Fruit fly (Drosophila melanogaster): ENCODE results near the gene Culd.
A peak's percentile ranks its signal among the peaks of the same experiment; 100 is the strongest.

Culd gene

DNA sequence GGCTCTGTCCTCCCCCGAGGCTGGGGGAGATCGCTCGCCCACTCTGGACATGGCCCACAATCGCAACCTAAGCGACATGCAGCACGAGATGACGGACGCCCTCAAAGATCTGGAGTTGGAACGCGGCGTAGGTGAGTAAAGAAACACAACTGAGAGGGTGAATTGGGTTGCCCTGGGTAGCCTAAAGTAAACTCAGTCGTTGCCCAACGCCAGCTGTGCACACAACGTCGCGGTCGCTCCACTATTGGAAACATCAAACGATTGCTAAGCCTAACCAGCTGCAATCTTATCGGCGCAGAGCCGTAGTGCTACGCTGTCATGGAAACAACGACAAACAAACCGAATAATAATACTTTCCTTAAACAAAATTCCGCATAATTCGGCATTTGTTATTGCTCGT, 8.8 kb downstream of the Culd start (continued):
- TF ChIP-seq CG12104 (GFP tag; optimal IDR thresholded peaks at IDR 0.05) (no peak), CG9817 (tag; optimal IDR thresholded peaks at IDR 0.05) (no peak), MESR4 (GFP tag; optimal IDR thresholded peaks at IDR 0.05) (no peak), cato (GFP tag; optimal IDR thresholded peaks at IDR 0.05; ENCODE audit: borderline replicate concordance) (no peak), Lim3 (GFP tag; IDR thresholded peaks at IDR 0.05) (no peak), dan (GFP tag; IDR thresholded peaks at IDR 0.05) (no peak), onecut (GFP tag; IDR thresholded peaks at IDR 0.05) (peak; percentile 40), GATAe (GFP tag; conservative IDR thresholded peaks at IDR 0.05) (no peak), ato (GFP tag; IDR thresholded peaks at IDR 0.05; ENCODE audit: partially characterized antibody) (no peak), CG1024 (GFP tag; IDR thresholded peaks at IDR 0.05) (peak; percentile 39; the same call in 1 of the 2 replicates), abd-A (tag; optimal IDR thresholded peaks at IDR 0.05) (no peak), nerfin-2 (GFP tag; IDR thresholded peaks at IDR 0.05; ENCODE audit: partially characterized antibody) (no peak), Atf-2 (GFP tag; optimal IDR thresholded peaks at IDR 0.05) (no peak), Sox100B (GFP tag; optimal IDR thresholded peaks at IDR 0.05) (no peak), Dref (GFP tag; IDR thresholded peaks at IDR 0.05) (no peak), CG15514 (GFP tag; optimal IDR thresholded peaks at IDR 0.05) (peak; percentile 64), D (optimal IDR thresholded peaks at IDR 0.05) (no peak), D (GFP tag; optimal IDR thresholded peaks at IDR 0.05) (no peak), CG9797 (GFP tag; optimal IDR thresholded peaks at IDR 0.05) (no peak), CG15479 (GFP tag; optimal IDR thresholded peaks at IDR 0.05) (no peak), tna (GFP tag; IDR thresholded peaks at IDR 0.05; ENCODE audit: partially characterized antibody) (no peak), eve (GFP tag; optimal IDR thresholded peaks at IDR 0.05) (no peak), fd64A (GFP tag; optimal IDR thresholded peaks at IDR 0.05) (peak; percentile 47), CG7556 (GFP tag; optimal IDR thresholded peaks at IDR 0.05) (no peak), CG13287 (GFP tag; IDR thresholded peaks at IDR 0.05; ENCODE audit: partially characterized antibody) (no peak), Jarid2 (GFP tag; optimal IDR thresholded peaks at IDR 0.05) (peak; percentile 20), Eip74EF (GFP tag; optimal IDR thresholded peaks at IDR 0.05) (no peak), corto (GFP tag; optimal IDR thresholded peaks at IDR 0.05) (no peak), CG15269 (tag; optimal IDR thresholded peaks at IDR 0.05) (no peak), Fer2 (tag; optimal IDR thresholded peaks at IDR 0.05) (no peak), caup (GFP tag; optimal IDR thresholded peaks at IDR 0.05; ENCODE audit: severe bottlenecking) (peak; percentile 58), Hand (GFP tag; optimal IDR thresholded peaks at IDR 0.05) (no peak), Hmr (GFP tag; optimal IDR thresholded peaks at IDR 0.05) (no peak), NFAT (GFP tag; IDR thresholded peaks at IDR 0.05) (no peak), bsh (GFP tag; optimal IDR thresholded peaks at IDR 0.05) (peak in 1 of 2 experiments; percentile 22), cas (GFP tag; IDR thresholded peaks at IDR 0.05) (no peak), chm (GFP tag; IDR thresholded peaks at IDR 0.05) (peak; percentile 55), CG16863 (GFP tag; optimal IDR thresholded peaks at IDR 0.05) (no peak), lbe (GFP tag; optimal IDR thresholded peaks at IDR 0.05) (no peak), sob (GFP tag; IDR thresholded peaks at IDR 0.05) (peak; percentile 45; the same call in 1 of the 2 replicates), CG10543 (GFP tag; optimal IDR thresholded peaks at IDR 0.05) (no peak), CG30020 (tag; optimal IDR thresholded peaks at IDR 0.05) (no peak), CG31441 (GFP tag; IDR thresholded peaks at IDR 0.05) (no peak), Fer1 (GFP tag; optimal IDR thresholded peaks at IDR 0.05) (no peak), HHEX (GFP tag; optimal IDR thresholded peaks at IDR 0.05) (peak; percentile 51), NK7.1 (GFP tag; optimal IDR thresholded peaks at IDR 0.05) (no peak), CG3995 (GFP tag; optimal IDR thresholded peaks at IDR 0.05) (no peak), Hr51 (GFP tag; optimal IDR thresholded peaks at IDR 0.05) (peak in 1 of 2 experiments; percentile 11), CG3407 (GFP tag; optimal IDR thresholded peaks at IDR 0.05) (peak; percentile 44), BEAF-32 (GFP tag; optimal IDR thresholded peaks at IDR 0.05) (no peak)

Measured in whole organism, embryonic.